Fruit fly (Drosophila melanogaster) whole organism, prepupa: ENCODE data around the gene CG2875.

Source experiments
- Blimp-1 ChIP-seq: fragments of 200-800 bp; sonication (Bioruptor generic); optimal IDR thresholded peaks from 3 replicates; lab custom pipeline; 2017; ENCODE audit warnings: missing biosample characterization, missing genetic modification characterization, mild to moderate bottlenecking, moderate library complexity, missing genetic modification reagents
- CG10631 ChIP-seq: fragments of 200-800 bp; sonication (Bioruptor generic); optimal IDR thresholded peaks from 2 replicates; lab custom pipeline; 2016; ENCODE audit warnings: missing biosample characterization, missing genetic modification characterization
- CG10669 ChIP-seq: fragments of 200-800 bp; sonication (Bioruptor generic); optimal IDR thresholded peaks from 3 replicates; lab custom pipeline; 2018; ENCODE audit warnings: missing biosample characterization, mild to moderate bottlenecking, missing genetic modification characterization, moderate library complexity
- CG11294 ChIP-seq: fragments of 200-800 bp; sonication (Bioruptor generic); IDR thresholded peaks from 2 replicates; pipeline ENCODE4 v1.3.6; 2022; ENCODE audit warnings: missing biosample characterization, missing genetic modification characterization
- CG11762 ChIP-seq: fragments of 200-800 bp; sonication (Bioruptor generic); optimal IDR thresholded peaks from 3 replicates; lab custom pipeline; 2016; ENCODE audit warnings: missing biosample characterization, missing genetic modification characterization; ENCODE audit not compliant: insufficient read depth
- CG15336 ChIP-seq: fragments of 200-800 bp; sonication (Bioruptor generic); IDR thresholded peaks from 2 replicates; pipeline ENCODE4 v1.3.6; 2022; ENCODE audit warnings: missing biosample characterization, missing genetic modification characterization
- CG1621 ChIP-seq: fragments of 200-800 bp; sonication (Bioruptor generic); optimal IDR thresholded peaks from 3 replicates; lab custom pipeline; 2018; ENCODE audit warnings: missing biosample characterization, mild to moderate bottlenecking, missing genetic modification characterization
- CG16779 ChIP-seq: fragments of 200-800 bp; sonication (Bioruptor generic); optimal IDR thresholded peaks from 3 replicates; lab custom pipeline; 2017; ENCODE audit warnings: missing biosample characterization, mild to moderate bottlenecking, missing genetic modification characterization
- CG3032 ChIP-seq: fragments of 200-800 bp; optimal IDR thresholded peaks from 2 replicates; lab custom pipeline; 2019; ENCODE audit warnings: missing biosample characterization, mild to moderate bottlenecking, missing genetic modification characterization, moderate library complexity
- CG31627 ChIP-seq: fragments of 200-800 bp; sonication (Bioruptor generic); optimal IDR thresholded peaks from 3 replicates; lab custom pipeline; 2016; ENCODE audit warnings: missing biosample characterization, missing genetic modification characterization
- CG32006 ChIP-seq: fragments of 200-800 bp; sonication (Bioruptor generic); optimal IDR thresholded peaks from 3 replicates; lab custom pipeline; 2017; ENCODE audit warnings: missing biosample characterization, mild to moderate bottlenecking, missing genetic modification characterization
- CG3919 ChIP-seq: fragments of 200-800 bp; sonication (Bioruptor generic); optimal IDR thresholded peaks from 3 replicates; lab custom pipeline; 2016; ENCODE audit warnings: missing biosample characterization, missing genetic modification characterization
- CG4318 ChIP-seq: fragments of 200-800 bp; sonication (Bioruptor generic); optimal IDR thresholded peaks from 3 replicates; lab custom pipeline; 2017; ENCODE audit warnings: missing biosample characterization, mild to moderate bottlenecking, missing genetic modification characterization
- CG6163 ChIP-seq: fragments of 200-800 bp; sonication (Bioruptor generic); IDR thresholded peaks from 3 replicates; pipeline ENCODE4 v1.3.6; 2022; ENCODE audit warnings: missing biosample characterization, missing genetic modification characterization
- CG6808 ChIP-seq: fragments of 200-800 bp; sonication (Bioruptor generic); optimal IDR thresholded peaks from 3 replicates; lab custom pipeline; 2017; ENCODE audit warnings: missing biosample characterization, missing genetic modification characterization, mild to moderate bottlenecking, moderate library complexity, missing genetic modification reagents
- CG6854 ChIP-seq: fragments of 200-800 bp; sonication (Bioruptor generic); optimal IDR thresholded peaks from 2 replicates; lab custom pipeline; 2017; ENCODE audit warnings: missing biosample characterization, mild to moderate bottlenecking, missing genetic modification characterization
- CG7368 ChIP-seq: fragments of 200-800 bp; sonication (Bioruptor generic); optimal IDR thresholded peaks from 3 replicates; lab custom pipeline; 2016; ENCODE audit warnings: missing biosample characterization, missing genetic modification characterization
- CG8119 ChIP-seq: fragments of 200-800 bp; sonication (Bioruptor generic); IDR thresholded peaks from 3 replicates; pipeline ENCODE4 v1.3.6; 2022; ENCODE audit warnings: missing biosample characterization, missing genetic modification characterization
- CG8319 ChIP-seq: fragments of 200-800 bp; sonication (Bioruptor generic); optimal IDR thresholded peaks from 3 replicates; lab custom pipeline; 2016; ENCODE audit warnings: missing biosample characterization, missing genetic modification characterization
- CG8632 ChIP-seq: fragments of 200-800 bp; sonication (Bioruptor generic); optimal IDR thresholded peaks from 3 replicates; lab custom pipeline; 2016; ENCODE audit warnings: missing biosample characterization, missing genetic modification characterization
- Eip75B ChIP-seq: fragments of 200-800 bp; sonication (Bioruptor generic); optimal IDR thresholded peaks from 3 replicates; lab custom pipeline; 2016; ENCODE audit warnings: missing biosample characterization, missing genetic modification characterization
- Ets21C ChIP-seq: fragments of 200-800 bp; sonication (Bioruptor generic); optimal IDR thresholded peaks from 3 replicates; lab custom pipeline; 2016; ENCODE audit warnings: missing biosample characterization, missing genetic modification characterization
- Ets96B ChIP-seq: fragments of 200-800 bp; optimal IDR thresholded peaks from 2 replicates; lab custom pipeline; 2019; ENCODE audit warnings: missing biosample characterization, mild to moderate bottlenecking, missing genetic modification characterization, moderate library complexity
- Gug ChIP-seq: fragments of 200-800 bp; sonication (Bioruptor generic); IDR thresholded peaks from 2 replicates; pipeline ENCODE4 v1.3.6; 2022; ENCODE audit warnings: missing biosample characterization, missing genetic modification characterization
- Hr38 ChIP-seq: sonication (Bioruptor generic); optimal IDR thresholded peaks from 2 replicates; lab custom pipeline; 2016; ENCODE audit warnings: missing biosample characterization, missing genetic modification characterization
- Hr39 ChIP-seq: fragments of 200-800 bp; sonication (Bioruptor generic); optimal IDR thresholded peaks from 2 replicates; lab custom pipeline; 2016; ENCODE audit warnings: missing biosample characterization, missing genetic modification characterization
- Hr4 ChIP-seq: fragments of 200-800 bp; sonication (Bioruptor generic); optimal IDR thresholded peaks from 3 replicates; lab custom pipeline; 2016; ENCODE audit warnings: missing biosample characterization, missing genetic modification characterization
- Met ChIP-seq: fragments of 200-800 bp; sonication (Bioruptor generic); optimal IDR thresholded peaks from 3 replicates; lab custom pipeline; 2016; ENCODE audit warnings: missing biosample characterization, missing genetic modification characterization
- OdsH ChIP-seq: fragments of 200-800 bp; sonication (Bioruptor generic); optimal IDR thresholded peaks from 3 replicates; lab custom pipeline; 2016; ENCODE audit warnings: missing biosample characterization, missing genetic modification characterization
- Smox ChIP-seq: fragments of 200-800 bp; sonication (Bioruptor generic); optimal IDR thresholded peaks from 3 replicates; lab custom pipeline; 2016; ENCODE audit warnings: missing biosample characterization, missing genetic modification characterization
- Sox102F ChIP-seq: fragments of 200-800 bp; sonication (Bioruptor generic); optimal IDR thresholded peaks from 2 replicates; lab custom pipeline; 2016; ENCODE audit warnings: missing biosample characterization, mild to moderate bottlenecking, missing genetic modification characterization
- Sox14 ChIP-seq: fragments of 200-800 bp; sonication (Bioruptor generic); optimal IDR thresholded peaks from 3 replicates; lab custom pipeline; 2016; ENCODE audit warnings: missing biosample characterization, missing genetic modification characterization
- Sox15 ChIP-seq: fragments of 200-800 bp; sonication (Bioruptor generic); optimal IDR thresholded peaks from 3 replicates; lab custom pipeline; 2016; ENCODE audit warnings: missing biosample characterization, missing genetic modification characterization
- achi ChIP-seq: fragments of 200-800 bp; sonication (Bioruptor generic); optimal IDR thresholded peaks from 3 replicates; lab custom pipeline; 2016; ENCODE audit warnings: missing biosample characterization, missing genetic modification characterization
- acj6 ChIP-seq: fragments of 200-800 bp; sonication (Bioruptor generic); optimal IDR thresholded peaks from 3 replicates; lab custom pipeline; 2016; ENCODE audit warnings: missing biosample characterization, missing genetic modification characterization
- dac ChIP-seq: fragments of 200-800 bp; sonication (Bioruptor generic); optimal IDR thresholded peaks from 2 replicates; lab custom pipeline; 2017; ENCODE audit warnings: missing biosample characterization, mild to moderate bottlenecking, missing genetic modification characterization
- esn ChIP-seq: fragments of 200-800 bp; sonication (Bioruptor generic); optimal IDR thresholded peaks from 2 replicates; lab custom pipeline; 2016; ENCODE audit warnings: missing biosample characterization, mild to moderate bottlenecking, missing genetic modification characterization, moderate library complexity
- fd59A ChIP-seq: fragments of 200-800 bp; sonication (Bioruptor generic); optimal IDR thresholded peaks from 2 replicates; lab custom pipeline; 2017; ENCODE audit warnings: missing biosample characterization, mild to moderate bottlenecking, missing genetic modification characterization, missing genetic modification reagents
- fd85E ChIP-seq: fragments of 200-800 bp; sonication (Bioruptor generic); optimal IDR thresholded peaks from 3 replicates; lab custom pipeline; 2016; ENCODE audit warnings: missing biosample characterization, missing genetic modification characterization
- fkh ChIP-seq: fragments of 200-800 bp; sonication (Bioruptor generic); optimal IDR thresholded peaks from 3 replicates; lab custom pipeline; 2017; ENCODE audit warnings: missing biosample characterization, mild to moderate bottlenecking, missing genetic modification characterization, moderate library complexity
- lz ChIP-seq: fragments of 200-800 bp; sonication (Bioruptor generic); optimal IDR thresholded peaks from 3 replicates; lab custom pipeline; 2016; ENCODE audit warnings: missing biosample characterization, missing genetic modification characterization
- net ChIP-seq: fragments of 200-800 bp; sonication (Bioruptor generic); optimal IDR thresholded peaks from 3 replicates; lab custom pipeline; 2016; ENCODE audit warnings: missing biosample characterization, missing genetic modification characterization
- pdm3 ChIP-seq: fragments of 200-800 bp; sonication (Bioruptor generic); optimal IDR thresholded peaks from 3 replicates; lab custom pipeline; 2016; ENCODE audit warnings: missing biosample characterization, missing genetic modification characterization
- salr ChIP-seq, 2 experiments: fragments of 200-800 bp; sonication (Bioruptor generic); optimal IDR thresholded peaks; 3 replicates each; lab custom pipeline; 2016 to 2018; ENCODE audit warnings: missing biosample characterization in 2 of 2, missing genetic modification characterization in 2 of 2, mild to moderate bottlenecking in 1 of 2
- spab ChIP-seq: fragments of 200-800 bp; sonication (Bioruptor generic); optimal IDR thresholded peaks from 2 replicates; lab custom pipeline; 2017; ENCODE audit warnings: missing biosample characterization, mild to moderate bottlenecking, missing genetic modification characterization, missing genetic modification reagents
- svp ChIP-seq: fragments of 200-800 bp; sonication (Bioruptor generic); peaks from one replicate; lab custom pipeline; 2016; ENCODE audit warnings: missing biosample characterization, missing genetic modification characterization
- topi ChIP-seq: fragments of 200-800 bp; sonication (Bioruptor generic); optimal IDR thresholded peaks from 3 replicates; lab custom pipeline; 2016; ENCODE audit warnings: missing biosample characterization, missing genetic modification characterization
- vri ChIP-seq: fragments of 200-800 bp; sonication (Bioruptor generic); optimal IDR thresholded peaks from 3 replicates; lab custom pipeline; 2016; ENCODE audit warnings: missing biosample characterization, mild to moderate bottlenecking, missing genetic modification characterization

Gene CG2875

DNA sequence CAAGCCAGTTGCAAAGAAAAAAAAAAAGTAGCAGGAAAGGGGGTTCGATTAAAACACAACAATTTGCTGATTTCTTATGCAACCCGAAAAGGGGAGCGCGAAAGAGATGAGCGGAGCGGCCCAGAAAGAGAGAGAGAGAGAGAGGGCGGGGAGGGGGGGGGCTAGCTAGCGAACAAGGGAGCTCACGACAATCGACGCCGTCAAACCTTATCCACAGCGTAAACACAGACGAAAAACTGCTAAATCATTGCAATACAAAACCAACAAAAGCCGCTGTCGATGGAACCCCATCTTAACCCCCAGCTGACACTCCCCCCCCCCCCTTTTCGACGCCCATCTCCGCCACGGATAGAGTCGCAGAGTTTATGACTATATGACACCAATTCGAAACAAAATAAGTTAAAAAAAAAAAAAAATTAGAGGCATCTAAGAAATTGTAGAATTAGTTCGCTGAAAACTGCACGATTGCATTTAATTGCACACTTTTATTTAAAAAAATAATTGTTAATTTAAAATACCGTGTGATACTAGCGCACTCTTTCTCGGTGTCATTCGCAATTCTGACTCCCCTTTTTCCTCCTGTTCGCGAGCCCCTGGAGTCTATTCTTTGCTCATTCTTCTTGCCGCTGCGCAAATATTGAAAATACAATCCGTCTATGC lies 18.1 kb downstream of the CG2875 start (continued):
- TF ChIP-seq Hr38 (GFP tag; lab: Kevin White, UChicago) (no peak), vri (GFP tag; lab: Kevin White, UChicago) (no peak), CG6854 (GFP tag; lab: Kevin White, UChicago) (no peak), Gug (GFP tag; lab: Robert Waterston, UW) (peak; percentile 33; the same call in 1 of the 2 replicates), acj6 (GFP tag; lab: Kevin White, UChicago) (no peak), dac (no peak), CG8632 (peak; percentile 20), CG1621 (tag; lab: Kevin White, UChicago) (no peak), lz (GFP tag; lab: Kevin White, UChicago) (no peak), CG4318 (GFP tag; lab: Kevin White, UChicago) (no peak), Ets96B (peak; percentile 58), CG6163 (peak; percentile 66; the same call in 2 of the 3 replicates), Met (GFP tag; lab: Kevin White, UChicago) (no peak), CG8119 (GFP tag; lab: Robert Waterston, UW) (0 out of 3 replicates have a peak, but pooled peaks have one; percentile 22), CG3919 (GFP tag; lab: Kevin White, UChicago) (peak; percentile 21), fd85E (GFP tag; lab: Kevin White, UChicago) (no peak), CG7368 (GFP tag; lab: Kevin White, UChicago) (no peak), CG16779 (tag; lab: Kevin White, UChicago) (no peak), topi (no peak), CG10631 (peak; percentile 30), svp (GFP tag; lab: Kevin White, UChicago) (peak; percentile 41), pdm3 (GFP tag; lab: Kevin White, UChicago) (no peak), spab (peak; percentile 6), CG15336 (GFP tag; lab: Robert Waterston, UW) (peak; percentile 47; the same call in 1 of the 2 replicates), CG3032 (tag; lab: Kevin White, UChicago) (peak; percentile 23), fkh (GFP tag; lab: Kevin White, UChicago) (no peak), CG6808 (no peak), Smox (no peak), CG11294 (GFP tag; lab: Robert Waterston, UW) (no peak), Hr39 (no peak), CG10669 (GFP tag; lab: Kevin White, UChicago) (peak; percentile 36), Eip75B (GFP tag; lab: Kevin White, UChicago) (no peak), OdsH (GFP tag; lab: Kevin White, UChicago) (no peak), Hr4 (GFP tag; lab: Kevin White, UChicago) (peak; percentile 42), net (GFP tag; lab: Kevin White, UChicago) (no peak)
- TF ChIP-seq, all 60 proteins: peak for 21

DNA sequence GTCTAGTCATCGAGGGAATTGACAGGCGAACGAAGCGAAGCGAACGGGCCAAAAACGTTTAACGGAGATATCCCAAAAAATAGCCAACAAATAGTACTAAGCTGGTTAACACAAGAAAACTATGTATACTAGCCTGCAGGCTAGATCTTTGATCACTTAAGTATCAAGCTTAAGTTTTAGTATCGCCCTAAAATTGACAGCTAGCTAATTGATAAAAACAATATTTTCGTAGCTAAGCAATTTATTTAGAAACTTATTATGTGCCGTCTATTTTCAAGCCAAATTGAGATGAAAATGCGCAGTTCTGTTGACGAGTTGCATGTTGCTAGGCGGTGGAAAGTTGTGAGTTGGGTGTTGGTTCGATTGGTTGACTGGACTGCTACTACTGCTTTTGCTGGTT lies 24.1 kb downstream of the CG2875 start:
- no peak for TF ChIP-seq Hr39
- TF ChIP-seq Met (GFP tag; lab: Kevin White, UChicago): no peak
- TF ChIP-seq CG32006 (GFP tag; lab: Kevin White, UChicago): peak; percentile 20
- TF ChIP-seq, all 60 proteins: peak for 1

DNA sequence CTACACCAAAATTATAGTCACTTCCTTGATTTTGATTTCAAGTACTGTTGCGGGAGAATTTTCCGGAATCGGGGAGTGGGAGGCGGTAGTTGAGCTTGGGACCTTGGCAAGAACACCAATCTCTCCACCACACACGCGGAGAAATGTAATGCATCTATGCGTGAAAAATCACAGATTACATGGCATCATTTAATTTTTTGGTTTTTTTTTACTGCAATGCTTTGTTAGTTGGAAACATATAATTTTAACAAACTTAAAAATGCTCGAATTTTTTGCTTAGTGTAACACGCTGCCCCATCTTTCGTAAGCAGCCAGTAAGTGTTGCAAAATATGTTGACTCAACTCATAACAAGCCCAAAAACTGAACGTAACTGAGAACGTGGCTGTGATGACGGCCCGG lies 24.9 kb downstream of the CG2875 start:
- TF ChIP-seq esn: no peak
- no peak for TF ChIP-seq CG8319
- no peak for TF ChIP-seq CG11762 (GFP tag; lab: Kevin White, UChicago)
- TF ChIP-seq fkh (GFP tag; lab: Kevin White, UChicago): no peak
- no peak for TF ChIP-seq CG31627 (GFP tag; lab: Kevin White, UChicago)
- no peak for TF ChIP-seq Sox102F
- TF ChIP-seq svp (GFP tag; lab: Kevin White, UChicago): peak; percentile 41
- TF ChIP-seq Sox14 (GFP tag; lab: Kevin White, UChicago): no peak
- no peak for TF ChIP-seq fd59A (GFP tag; lab: Kevin White, UChicago)
- TF ChIP-seq Ets21C: no peak
- no peak for TF ChIP-seq Ets96B
- no peak for TF ChIP-seq achi
- TF ChIP-seq spab: no peak
- no peak for TF ChIP-seq salr (GFP tag; optimal IDR thresholded peaks at IDR 0.05; lab: Kevin White, UChicago)
- TF ChIP-seq CG11294 (GFP tag; lab: Robert Waterston, UW): no peak
- no peak for TF ChIP-seq CG7368 (GFP tag; lab: Kevin White, UChicago)
- TF ChIP-seq Blimp-1 (GFP tag; lab: Kevin White, UChicago): no peak
- peak; percentile 25 for TF ChIP-seq CG32006 (GFP tag; lab: Kevin White, UChicago)
- no peak for TF ChIP-seq CG16779 (tag; lab: Kevin White, UChicago)
- no peak for TF ChIP-seq CG6808
- TF ChIP-seq Sox15 (GFP tag; lab: Kevin White, UChicago): no peak
- TF ChIP-seq Smox: no peak
- TF ChIP-seq CG4318 (GFP tag; lab: Kevin White, UChicago): peak; percentile 9
